Fruit fly (Drosophila melanogaster) whole organism, wandering third instar larva: ENCODE measurements around the gene crn.

Experiments used
- Abd-B ChIP-seq: fragments of >200 bp; optimal IDR thresholded peaks from 2 replicates; lab custom pipeline; 2017; ENCODE audit warnings: missing biosample characterization, missing genetic modification characterization
- CG9705 ChIP-seq: fragments of 200-800 bp; sonication (Bioruptor generic); optimal IDR thresholded peaks from 2 replicates; lab custom pipeline; 2018; ENCODE audit warnings: missing biosample characterization, mild to moderate bottlenecking, missing genetic modification characterization
- CrebA ChIP-seq: fragments of 200-800 bp; sonication (Bioruptor generic); optimal IDR thresholded peaks from 2 replicates; lab custom pipeline; 2016; ENCODE audit warnings: missing biosample characterization, mild to moderate bottlenecking, missing genetic modification characterization, borderline replicate concordance
- Dfd ChIP-seq: fragments of >200 bp; optimal IDR thresholded peaks from 2 replicates; lab custom pipeline; 2017; ENCODE audit warnings: missing biosample characterization, missing genetic modification characterization
- Dif ChIP-seq: fragments of 200-275, 200-300 bp; sonication (Bioruptor generic); optimal IDR thresholded peaks from 2 replicates; lab custom pipeline; 2018; ENCODE audit warnings: missing biosample characterization, missing genetic modification characterization; ENCODE audit not compliant: partially characterized antibody
- GATAd ChIP-seq: sonication (Bioruptor generic); optimal IDR thresholded peaks from 2 replicates; lab custom pipeline; 2016; ENCODE audit warnings: missing biosample characterization, missing genetic modification characterization
- HLH106 ChIP-seq: fragments of 200-800 bp; optimal IDR thresholded peaks from 3 replicates; lab custom pipeline; 2019; ENCODE audit warnings: missing biosample characterization, mild to moderate bottlenecking, missing genetic modification characterization, moderate library complexity
- Hnf4 ChIP-seq: fragments of 200-800 bp; sonication (Bioruptor generic); optimal IDR thresholded peaks from 2 replicates; lab custom pipeline; 2016; ENCODE audit warnings: missing biosample characterization, mild to moderate bottlenecking, missing genetic modification characterization
- Hr78 ChIP-seq: fragments of >200 bp; optimal IDR thresholded peaks from 2 replicates; lab custom pipeline; 2017; ENCODE audit warnings: missing biosample characterization, missing genetic modification characterization
- Hr83 ChIP-seq: fragments of 200-300 bp; sonication (Bioruptor generic); optimal IDR thresholded peaks from 2 replicates; lab custom pipeline; 2016; ENCODE audit warnings: missing biosample characterization, mild to moderate bottlenecking, missing genetic modification characterization, moderate library complexity; ENCODE audit not compliant: poor library complexity, severe bottlenecking
- Jra ChIP-seq: sonication (Bioruptor generic); optimal IDR thresholded peaks from 2 replicates; lab custom pipeline; 2016; ENCODE audit warnings: missing biosample characterization, missing genetic modification characterization
- Mio ChIP-seq: sonication (Bioruptor generic); optimal IDR thresholded peaks from 2 replicates; lab custom pipeline; 2016; ENCODE audit warnings: missing biosample characterization, missing genetic modification characterization
- Myc ChIP-seq: fragments of >200 bp; optimal IDR thresholded peaks from 2 replicates; lab custom pipeline; 2017
- N ChIP-seq: fragments of >200 bp; optimal IDR thresholded peaks from 2 replicates; lab custom pipeline; 2018; ENCODE audit warnings: missing biosample characterization, missing external identifiers, missing genetic modification characterization
- OdsH ChIP-seq: fragments of 200-800 bp; sonication (Bioruptor generic); optimal IDR thresholded peaks from 2 replicates; lab custom pipeline; 2016; ENCODE audit warnings: missing biosample characterization, mild to moderate bottlenecking, missing genetic modification characterization
- Rel ChIP-seq, 2 experiments: fragments of 200-800 bp; sonication (Bioruptor generic) in 1 of 2; optimal IDR thresholded peaks; 2 replicates in 1 of 2; 3 replicates in 1 of 2; lab custom pipeline; 2016 to 2019; ENCODE audit warnings: mild to moderate bottlenecking in 2 of 2, missing biosample characterization in 2 of 2, missing genetic modification characterization in 2 of 2, moderate library complexity in 1 of 2
- Sp1 ChIP-seq: fragments of 200-800 bp; sonication (Bioruptor generic); optimal IDR thresholded peaks from 3 replicates; lab custom pipeline; 2019; ENCODE audit warnings: missing biosample characterization, mild to moderate bottlenecking, missing genetic modification characterization, moderate library complexity
- Vsx2 ChIP-seq: fragments of 200-300, 225-300 bp; sonication (Bioruptor generic); optimal IDR thresholded peaks from 2 replicates; lab custom pipeline; 2018; ENCODE audit warnings: missing biosample characterization, missing genetic modification characterization; ENCODE audit not compliant: partially characterized antibody
- br ChIP-seq: fragments of 200-800 bp; sonication (Bioruptor generic); optimal IDR thresholded peaks from 2 replicates; lab custom pipeline; 2016; ENCODE audit warnings: missing biosample characterization, missing genetic modification characterization
- brk ChIP-seq: fragments of 200-800 bp; sonication (Bioruptor generic); optimal IDR thresholded peaks from 2 replicates; lab custom pipeline; 2016; ENCODE audit warnings: missing biosample characterization, mild to moderate bottlenecking, missing genetic modification characterization
- dl ChIP-seq, 2 experiments: fragments of 175-275, 200-275 bp in 1 of 2; fragments of 200-275 bp in 1 of 2; sonication (Bioruptor generic); optimal IDR thresholded peaks; lab custom pipeline; 2018; ENCODE audit warnings: mild to moderate bottlenecking in 2 of 2, missing biosample characterization in 2 of 2, missing genetic modification characterization in 2 of 2, moderate library complexity in 2 of 2; ENCODE audit not compliant: partially characterized antibody in 2 of 2, insufficient read depth in 1 of 2
- dmrt93B ChIP-seq: fragments of 200-800 bp; sonication (Bioruptor generic); optimal IDR thresholded peaks from 2 replicates; lab custom pipeline; 2018; ENCODE audit warnings: missing biosample characterization, mild to moderate bottlenecking, missing genetic modification characterization
- dsf ChIP-seq: sonication (Bioruptor generic); optimal IDR thresholded peaks from 2 replicates; lab custom pipeline; 2016; ENCODE audit warnings: missing biosample characterization, missing genetic modification characterization, borderline replicate concordance
- ey ChIP-seq: fragments of 200-800 bp; sonication (Bioruptor generic); optimal IDR thresholded peaks from 2 replicates; lab custom pipeline; 2016; ENCODE audit warnings: missing biosample characterization, missing genetic modification characterization
- foxo ChIP-seq, 2 experiments: fragments of 200-800 bp; sonication (Bioruptor generic); optimal IDR thresholded peaks; 2 replicates in 1 of 2; 3 replicates in 1 of 2; lab custom pipeline; 2016 to 2017; ENCODE audit warnings: missing biosample characterization in 2 of 2, missing genetic modification characterization in 2 of 2
- fru ChIP-seq: fragments of 200-800 bp; sonication (Bioruptor generic); optimal IDR thresholded peaks from 3 replicates; lab custom pipeline; 2016; ENCODE audit warnings: missing biosample characterization, mild to moderate bottlenecking, missing genetic modification characterization
- h ChIP-seq: fragments of 200-800 bp; sonication (Bioruptor generic); optimal IDR thresholded peaks from 3 replicates; lab custom pipeline; 2016; ENCODE audit warnings: missing biosample characterization, mild to moderate bottlenecking, missing genetic modification characterization
- jim ChIP-seq: fragments of 175-275, 200-325 bp; sonication (Bioruptor generic); optimal IDR thresholded peaks from 2 replicates; lab custom pipeline; 2016; ENCODE audit warnings: missing biosample characterization, mild to moderate bottlenecking, missing genetic modification characterization
- pan ChIP-seq: fragments of >200 bp; optimal IDR thresholded peaks from 2 replicates; lab custom pipeline; 2017
- psq ChIP-seq: fragments of 200-800 bp; sonication (Bioruptor generic); optimal IDR thresholded peaks from 3 replicates; lab custom pipeline; 2017; ENCODE audit warnings: missing biosample characterization, mild to moderate bottlenecking, missing genetic modification characterization, moderate library complexity
- rgr ChIP-seq: fragments of 200-800 bp; sonication (Bioruptor generic); optimal IDR thresholded peaks from 3 replicates; lab custom pipeline; 2016; ENCODE audit warnings: missing biosample characterization, mild to moderate bottlenecking, missing genetic modification characterization
- sv ChIP-seq: fragments of 200-800 bp; sonication (Bioruptor generic); optimal IDR thresholded peaks from 3 replicates; lab custom pipeline; 2016; ENCODE audit warnings: missing biosample characterization, missing genetic modification characterization
- tai ChIP-seq: sonication (Bioruptor generic); optimal IDR thresholded peaks from 2 replicates; lab custom pipeline; 2016; ENCODE audit warnings: missing biosample characterization, missing genetic modification characterization
- usp ChIP-seq: fragments of >200 bp; optimal IDR thresholded peaks from 2 replicates; lab custom pipeline; 2017; ENCODE audit warnings: missing biosample characterization, missing genetic modification characterization
- woc ChIP-seq: sonication (Bioruptor generic); optimal IDR thresholded peaks from 2 replicates; lab custom pipeline; 2016; ENCODE audit warnings: missing biosample characterization, mild to moderate bottlenecking, missing genetic modification characterization

crn gene

DNA sequence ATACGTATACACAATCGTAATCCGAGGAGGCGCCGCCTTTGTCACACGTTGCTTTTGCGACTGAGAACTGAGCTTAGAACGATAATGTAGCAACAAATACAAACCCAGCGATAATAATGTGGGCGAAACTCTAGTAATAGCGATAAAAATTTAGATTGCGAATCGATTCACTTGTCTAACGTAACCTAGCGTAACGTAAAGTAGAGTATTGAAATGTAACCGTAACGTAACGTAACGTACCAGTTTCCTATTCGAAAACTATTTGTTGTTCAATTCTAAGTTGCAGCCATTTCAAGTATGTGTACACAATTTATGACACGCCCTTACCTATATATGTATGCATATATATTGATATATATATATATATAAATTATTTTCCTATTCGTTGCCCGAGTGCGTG is 5.0 kb downstream of the crn start:
- TF ChIP-seq sv (GFP tag; lab: Kevin White, UChicago) (no peak), psq (GFP tag; lab: Kevin White, UChicago) (no peak), usp (GFP tag; lab: Kevin White, UChicago) (no peak), CrebA (GFP tag; lab: Kevin White, UChicago) (no peak), Jra (no peak), ey (GFP tag; lab: Kevin White, UChicago) (no peak), Vsx2 (GFP tag; lab: Kevin White, UChicago) (no peak), pan (lab: Kevin White, UChicago) (no peak)

DNA sequence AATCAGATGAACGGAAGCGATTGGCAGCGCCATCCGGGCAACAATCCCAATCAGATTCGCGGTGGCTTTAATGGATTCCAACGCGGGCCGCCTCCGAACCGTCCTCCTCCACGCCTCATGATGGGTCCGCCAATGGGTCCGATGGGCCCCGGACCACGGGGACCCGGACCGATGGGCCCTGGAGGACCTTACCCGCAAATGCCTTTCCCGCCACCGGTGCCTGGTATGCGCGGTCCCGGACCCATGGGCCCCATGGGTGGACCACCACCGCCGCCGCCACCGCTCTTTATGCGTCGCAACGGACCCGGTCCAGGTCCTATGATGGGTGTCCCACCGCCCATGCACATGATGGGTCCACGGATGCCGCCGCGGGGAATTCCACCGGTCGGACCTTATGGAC is 6.9 kb downstream of the crn start:
- TF ChIP-seq Dfd, result peak; percentile 99
- TF ChIP-seq OdsH (GFP tag; lab: Kevin White, UChicago), result no peak

DNA sequence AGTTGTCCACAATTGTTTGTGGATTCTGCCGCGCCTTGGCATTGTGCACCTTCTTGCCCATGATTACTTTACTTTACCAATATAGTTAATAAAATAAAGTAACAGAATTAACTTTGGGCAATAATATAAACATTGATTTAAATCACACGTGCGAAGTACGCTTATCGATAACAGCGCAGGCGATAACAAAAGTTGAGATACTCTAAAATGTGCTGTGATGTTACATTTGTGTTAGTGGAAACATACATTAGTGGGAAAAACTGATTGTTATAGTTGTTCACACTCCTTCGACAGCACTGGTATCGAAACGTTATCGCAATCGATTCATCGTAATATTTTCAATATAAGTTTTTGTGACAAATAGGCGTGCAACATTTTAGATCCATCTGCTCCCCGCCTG is 7.9 kb downstream of the crn start, which contains the start of gene kz:
Gene kz, minus strand, starts transcription at position 194 of the 400 bp plus-strand sequence.
- TF ChIP-seq sv (GFP tag; lab: Kevin White, UChicago) (no peak), jim (no peak), Myc (lab: Kevin White, UChicago) (peak; percentile 61), br (GFP tag; lab: Kevin White, UChicago) (no peak)

DNA sequence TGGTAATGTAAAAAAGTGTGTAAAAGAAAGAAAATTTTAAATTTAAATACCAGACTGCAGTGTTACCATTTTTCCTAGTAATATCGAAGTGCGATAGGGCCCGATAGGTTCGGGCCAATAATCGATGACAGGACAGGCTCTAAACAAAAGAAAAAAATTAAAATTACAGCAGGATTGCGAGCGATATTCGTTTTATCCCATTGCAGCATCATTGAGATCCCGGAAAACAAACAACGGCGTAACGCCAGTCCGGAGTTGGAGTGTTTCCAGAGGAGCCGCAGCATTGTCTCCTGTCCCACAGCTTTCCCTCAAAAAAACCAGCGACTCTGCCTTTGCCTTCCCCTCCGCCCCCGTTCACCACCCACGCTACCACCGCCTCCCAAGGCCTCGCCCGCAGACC is 24.6 kb downstream of the crn start, which contains the start of gene pcx:
Gene pcx, plus strand, starts transcription at position 159 of the 400 bp plus-strand sequence.
- TF ChIP-seq Vsx2 (GFP tag; lab: Kevin White, UChicago), result no peak
- TF ChIP-seq Dif (GFP tag; lab: Kevin White, UChicago), result peak; percentile 43

DNA sequence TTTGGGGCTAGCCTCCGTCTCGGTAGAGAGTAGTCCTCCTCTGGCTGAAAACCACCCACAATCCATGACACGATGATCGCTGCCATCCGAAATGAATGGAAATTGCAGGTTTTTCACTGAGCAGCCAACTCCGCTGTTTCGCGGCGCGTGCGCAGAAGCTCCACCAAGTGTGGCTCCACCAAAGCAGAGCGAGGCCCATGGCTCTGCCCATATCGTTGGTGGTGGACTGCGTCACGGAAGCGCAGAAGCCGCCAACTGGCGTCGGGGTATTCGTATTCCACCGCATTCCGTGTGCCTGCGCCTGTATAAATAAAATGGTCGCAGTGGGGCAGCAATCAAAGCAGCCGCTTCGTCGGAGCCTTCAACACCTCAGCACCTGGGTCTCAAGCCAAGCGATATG is 26.3 kb downstream of the crn start, which contains the start of gene CG14052:
Gene CG14052, plus strand, starts transcription at position 301 of the 400 bp plus-strand sequence.
- TF ChIP-seq Dfd (no peak), sv (GFP tag; lab: Kevin White, UChicago) (no peak)
- TF ChIP-seq, all 38 proteins: peak for 0

dm6 chrX:2222181-2222790 is 27.5 kb downstream of the crn start, which contains the start of gene Vinc:
Gene Vinc, minus strand, starts transcription at chrX:2222567.
- TF ChIP-seq brk (GFP tag; lab: Kevin White, UChicago) (no peak), usp (GFP tag; lab: Kevin White, UChicago) (no peak), CrebA (GFP tag; lab: Kevin White, UChicago) (no peak), jim (no peak), Rel (GFP tag; optimal IDR thresholded peaks at IDR 0.05; lab: Kevin White, UChicago) (peak; percentile 40), Rel (tag; optimal IDR thresholded peaks at IDR 0.05; lab: Kevin White, UChicago) (peak; percentile 97), br (GFP tag; lab: Kevin White, UChicago) (peak; percentile 88), sv (GFP tag; lab: Kevin White, UChicago) (peak; percentile 66), Sp1 (GFP tag; lab: Kevin White, UChicago) (peak; percentile 82), Hnf4 (GFP tag; lab: Kevin White, UChicago) (no peak), dl (GFP tag; optimal IDR thresholded peaks at IDR 0.05; lab: Kevin White, UChicago; ENCODE audit: insufficient read depth in 1 of 2, partially characterized antibody in 2 of 2) (no peak), ey (GFP tag; lab: Kevin White, UChicago) (peak; percentile 82), Myc (lab: Kevin White, UChicago) (no peak), OdsH (GFP tag; lab: Kevin White, UChicago) (peak; percentile 63), HLH106 (tag; lab: Kevin White, UChicago) (peak; percentile 92), N (no peak), Hr83 (GFP tag; lab: Kevin White, UChicago) (peak; percentile 86), dmrt93B (no peak), Hr78 (no peak), pan (lab: Kevin White, UChicago) (no peak), Vsx2 (GFP tag; lab: Kevin White, UChicago) (no peak), Dif (GFP tag; lab: Kevin White, UChicago) (peak; percentile 40), fru (GFP tag; lab: Kevin White, UChicago) (peak; percentile 95), rgr (GFP tag; lab: Kevin White, UChicago) (peak; percentile 78), dsf (no peak), GATAd (GFP tag; lab: Kevin White, UChicago) (no peak), Dfd (no peak), psq (GFP tag; lab: Kevin White, UChicago) (peak; percentile 93), tai (GFP tag; lab: Kevin White, UChicago) (no peak), h (GFP tag; lab: Kevin White, UChicago) (peak; percentile 93), CG9705 (peak; percentile 85), Jra (peak; percentile 86), Mio (GFP tag; lab: Kevin White, UChicago) (no peak), foxo (GFP tag; optimal IDR thresholded peaks at IDR 0.05; lab: Kevin White, UChicago) (peak in 1 of 2 experiments; percentile 93), Abd-B (GFP tag; lab: Kevin White, UChicago) (no peak), woc (GFP tag; lab: Kevin White, UChicago) (no peak)
